Fruit fly (Drosophila melanogaster): ENCODE measurements around the gene Nup93-2.

Nup93-2 gene

DNA sequence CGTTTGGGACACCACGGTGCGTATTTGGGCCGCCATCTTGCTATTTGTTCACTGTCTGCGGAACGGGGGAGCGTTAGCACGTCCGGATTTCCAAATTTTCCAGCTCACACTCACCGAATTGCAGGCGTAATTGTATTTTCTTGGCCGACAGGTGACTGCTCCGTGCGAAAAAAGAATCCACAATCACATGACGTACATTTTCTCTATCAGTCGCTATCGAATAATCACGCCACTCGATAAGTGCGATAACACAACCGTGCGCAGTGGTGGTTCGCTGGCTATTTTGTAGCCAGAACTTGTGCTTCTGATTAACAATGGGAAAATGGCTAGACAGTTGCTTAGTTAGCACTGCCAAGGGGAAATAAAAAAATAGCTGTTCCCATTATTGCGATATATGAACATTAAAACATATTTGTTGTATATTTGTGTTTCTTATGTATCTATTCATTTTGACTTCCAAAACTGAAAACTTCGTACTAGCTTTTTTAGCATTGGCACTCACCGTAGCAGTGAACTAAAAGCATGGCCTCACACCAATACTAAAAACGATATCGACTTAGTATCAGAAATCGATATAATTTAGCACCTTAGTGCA lies 5.8 kb upstream of the Nup93-2 start, which contains the start of gene VhaPPA1-1 (continued):
- TF ChIP-seq YL-1 (GFP tag; optimal IDR thresholded peaks at IDR 0.05) (peak; percentile 88), ranshi (GFP tag; IDR thresholded peaks at IDR 0.05) (no peak), pan (optimal IDR thresholded peaks at IDR 0.05) (no peak), pan (GFP tag; optimal IDR thresholded peaks at IDR 0.05 in 1 of 2, IDR thresholded peaks at IDR 0.05 in 1 of 2) (peak in 1 of 2 experiments; percentile 11), CG3995 (GFP tag; optimal IDR thresholded peaks at IDR 0.05) (peak; percentile 68), CG10543 (GFP tag; optimal IDR thresholded peaks at IDR 0.05) (no peak), hkb (optimal IDR thresholded peaks at IDR 0.05) (peak; percentile 96), hkb (GFP tag; IDR thresholded peaks at IDR 0.05) (no peak), unc-4 (GFP tag; IDR thresholded peaks at IDR 0.05; ENCODE audit: partially characterized antibody) (0 out of 2 replicates have a peak, but pooled peaks have one; percentile 26), CG1647 (GFP tag; optimal IDR thresholded peaks at IDR 0.05) (no peak), nom (GFP tag; optimal IDR thresholded peaks at IDR 0.05) (peak; percentile 21), CG12299 (tag; optimal IDR thresholded peaks at IDR 0.05) (peak; percentile 21), CG6272 (GFP tag; IDR thresholded peaks at IDR 0.05) (no peak), CG12391 (tag; optimal IDR thresholded peaks at IDR 0.05) (peak; percentile 24), CG18011 (GFP tag; optimal IDR thresholded peaks at IDR 0.05) (peak; percentile 17), E2f2 (GFP tag; IDR thresholded peaks at IDR 0.05) (peak; percentile 60; the same call in 1 of the 2 replicates), CG7928 (GFP tag; optimal IDR thresholded peaks at IDR 0.05) (no peak), lola (GFP tag; optimal IDR thresholded peaks at IDR 0.05) (peak in 1 of 3 experiments; percentile 42), CG13287 (GFP tag; IDR thresholded peaks at IDR 0.05; ENCODE audit: partially characterized antibody) (peak; percentile 36), twi (tag; optimal IDR thresholded peaks at IDR 0.05) (peak; percentile 50), CG14860 (GFP tag; IDR thresholded peaks at IDR 0.05; ENCODE audit: partially characterized antibody) (peak; percentile 68; the same call in 2 of the 3 replicates), CG14710 (tag; optimal IDR thresholded peaks at IDR 0.05) (peak; percentile 85), ara (GFP tag; IDR thresholded peaks at IDR 0.05) (no peak), dm (GFP tag; optimal IDR thresholded peaks at IDR 0.05) (peak; percentile 56), CG8478 (optimal IDR thresholded peaks at IDR 0.05) (peak; percentile 57), CG30020 (tag; optimal IDR thresholded peaks at IDR 0.05) (peak; percentile 65), wek (GFP tag; optimal IDR thresholded peaks at IDR 0.05) (no peak), CG16779 (GFP tag; IDR thresholded peaks at IDR 0.05) (no peak), cg (GFP tag; optimal IDR thresholded peaks at IDR 0.05) (no peak), Hsf (GFP tag; optimal IDR thresholded peaks at IDR 0.05) (peak; percentile 18), lbe (GFP tag; optimal IDR thresholded peaks at IDR 0.05) (no peak), Ets65A (GFP tag) (peak; percentile 63), lilli (GFP tag; optimal IDR thresholded peaks at IDR 0.05) (peak; percentile 22), CG8765 (GFP tag; IDR thresholded peaks at IDR 0.05) (no peak), Dll (GFP tag; IDR thresholded peaks at IDR 0.05; ENCODE audit: partially characterized antibody) (peak; percentile 60; the same call in 2 of the 4 replicates), bbx (GFP tag; IDR thresholded peaks at IDR 0.05; ENCODE audit: partially characterized antibody) (0 out of 2 replicates have a peak, but pooled peaks have one; percentile 20), Hand (GFP tag; optimal IDR thresholded peaks at IDR 0.05) (no peak), CG8924 (tag; optimal IDR thresholded peaks at IDR 0.05) (peak; percentile 17), zfh2 (GFP tag; optimal IDR thresholded peaks at IDR 0.05) (peak; percentile 23), Abd-B (GFP tag; optimal IDR thresholded peaks at IDR 0.05) (peak; percentile 46), CG31441 (GFP tag; IDR thresholded peaks at IDR 0.05) (0 out of 2 replicates have a peak, but pooled peaks have one; percentile 45), CG9727 (GFP tag; optimal IDR thresholded peaks at IDR 0.05) (peak; percentile 32), Nf-YC (tag; optimal IDR thresholded peaks at IDR 0.05) (peak; percentile 60), CG34422 (GFP tag; IDR thresholded peaks at IDR 0.05) (peak; percentile 62; the same call in 1 of the 3 replicates), unpg (GFP tag; optimal IDR thresholded peaks at IDR 0.05) (peak; percentile 6), amos (GFP tag; IDR thresholded peaks at IDR 0.05; ENCODE audit: partially characterized antibody) (peak; percentile 40; the same call in 1 of the 2 replicates), jumu (GFP tag; optimal IDR thresholded peaks at IDR 0.05) (no peak), CG2120 (GFP tag; optimal IDR thresholded peaks at IDR 0.05) (peak; percentile 30), CoRest (tag; optimal IDR thresholded peaks at IDR 0.05) (peak; percentile 57)

All from whole organism, embryonic.